Fruit fly (Drosophila melanogaster): ENCODE data around the gene f.

The f gene

dm6 chrX:17300609-17301208 is 68.0 kb downstream of the f start (continued):
- TF ChIP-seq CG9727 (GFP tag; optimal IDR thresholded peaks at IDR 0.05): peak; percentile 66
- TF ChIP-seq CG6175 (GFP tag; IDR thresholded peaks at IDR 0.05): no peak
- no peak for TF ChIP-seq sc (optimal IDR thresholded peaks at IDR 0.05)
- TF ChIP-seq sc (GFP tag; optimal IDR thresholded peaks at IDR 0.05): peak; percentile 67
- TF ChIP-seq ab (GFP tag; optimal IDR thresholded peaks at IDR 0.05): no peak
- TF ChIP-seq hth (optimal IDR thresholded peaks at IDR 0.05): no peak
- TF ChIP-seq CG10267 (tag; optimal IDR thresholded peaks at IDR 0.05): peak; percentile 64
- TF ChIP-seq CG6813 (GFP tag; optimal IDR thresholded peaks at IDR 0.05): peak; percentile 47
- peak; percentile 30; the same call in 1 of the 2 replicates for TF ChIP-seq CG32772 (GFP tag; IDR thresholded peaks at IDR 0.05)
- peak; percentile 45 to 62 for TF ChIP-seq chif (GFP tag; optimal IDR thresholded peaks at IDR 0.05)
- no peak for TF ChIP-seq stc (GFP tag; IDR thresholded peaks at IDR 0.05)
- no peak for TF ChIP-seq CG13123 (GFP tag; optimal IDR thresholded peaks at IDR 0.05)
- peak; percentile 57 to 68 for TF ChIP-seq Pdp1 (GFP tag; optimal IDR thresholded peaks at IDR 0.05)
- no peak for TF ChIP-seq CG13287 (GFP tag; IDR thresholded peaks at IDR 0.05; ENCODE audit: partially characterized antibody)
- TF ChIP-seq pan (optimal IDR thresholded peaks at IDR 0.05): no peak
- TF ChIP-seq pan (GFP tag; optimal IDR thresholded peaks at IDR 0.05 in 1 of 2, IDR thresholded peaks at IDR 0.05 in 1 of 2): no peak
- TF ChIP-seq CG18764 (GFP tag; optimal IDR thresholded peaks at IDR 0.05): peak; percentile 23
- TF ChIP-seq Eip74EF (GFP tag; optimal IDR thresholded peaks at IDR 0.05): peak in 1 of 2 experiments; percentile 55
- peak; percentile 21 for TF ChIP-seq CG7786 (GFP tag; optimal IDR thresholded peaks at IDR 0.05)
- TF ChIP-seq CG4282 (GFP tag; optimal IDR thresholded peaks at IDR 0.05): no peak
- TF ChIP-seq B-H2 (GFP tag; optimal IDR thresholded peaks at IDR 0.05): peak; percentile 73
- TF ChIP-seq CG13424 (tag; optimal IDR thresholded peaks at IDR 0.05): peak; percentile 76
- no peak for TF ChIP-seq CG7987 (GFP tag; optimal IDR thresholded peaks at IDR 0.05)
- peak; percentile 86 for TF ChIP-seq Ets65A (GFP tag)
- TF ChIP-seq Bteb2 (GFP tag; optimal IDR thresholded peaks at IDR 0.05): no peak
- TF ChIP-seq Aef1 (GFP tag; IDR thresholded peaks at IDR 0.05): no peak
- TF ChIP-seq Scr (GFP tag; IDR thresholded peaks at IDR 0.05; ENCODE audit: partially characterized antibody): no peak
- TF ChIP-seq CG6689 (GFP tag; IDR thresholded peaks at IDR 0.05): peak; percentile 57
- no peak for TF ChIP-seq Hey (tag; optimal IDR thresholded peaks at IDR 0.05)
- TF ChIP-seq rib (GFP tag; IDR thresholded peaks at IDR 0.05): no peak
- no peak for TF ChIP-seq trh (GFP tag; optimal IDR thresholded peaks at IDR 0.05)
- TF ChIP-seq CG14710 (tag; optimal IDR thresholded peaks at IDR 0.05): peak; percentile 66
- TF ChIP-seq emc (GFP tag; optimal IDR thresholded peaks at IDR 0.05): no peak
- no peak for TF ChIP-seq CG4360 (GFP tag; IDR thresholded peaks at IDR 0.05)
- peak; percentile 51 for TF ChIP-seq CG1529 (GFP tag; optimal IDR thresholded peaks at IDR 0.05)
- peak; percentile 18 for TF ChIP-seq CG12071 (GFP tag; optimal IDR thresholded peaks at IDR 0.05)
- no peak for TF ChIP-seq Kr (GFP tag; optimal IDR thresholded peaks at IDR 0.05)
- TF ChIP-seq CG12219 (GFP tag; optimal IDR thresholded peaks at IDR 0.05): peak; percentile 52
- TF ChIP-seq lilli (GFP tag; optimal IDR thresholded peaks at IDR 0.05): peak; percentile 58
- no peak for TF ChIP-seq lbe (GFP tag; optimal IDR thresholded peaks at IDR 0.05)
- no peak for TF ChIP-seq Mad (GFP tag; optimal IDR thresholded peaks at IDR 0.05)
- TF ChIP-seq fd3F (GFP tag; optimal IDR thresholded peaks at IDR 0.05): no peak
- TF ChIP-seq CG15514 (GFP tag; optimal IDR thresholded peaks at IDR 0.05): no peak
- peak; percentile 34 for TF ChIP-seq nau (GFP tag; optimal IDR thresholded peaks at IDR 0.05)
- peak; percentile 51; the same call in 1 of the 3 replicates for TF ChIP-seq CG2199 (GFP tag; IDR thresholded peaks at IDR 0.05)
- peak; percentile 19 for TF ChIP-seq ATbp (GFP tag; optimal IDR thresholded peaks at IDR 0.05)
- TF ChIP-seq Dll (GFP tag; IDR thresholded peaks at IDR 0.05; ENCODE audit: partially characterized antibody): no peak
- TF ChIP-seq Fer2 (tag; optimal IDR thresholded peaks at IDR 0.05): no peak
- no peak for TF ChIP-seq vfl (GFP tag; optimal IDR thresholded peaks at IDR 0.05)
- TF ChIP-seq schlank (tag; optimal IDR thresholded peaks at IDR 0.05): no peak
- TF ChIP-seq Rfx (GFP tag; IDR thresholded peaks at IDR 0.05): no peak; the same call in 1 of the 2 replicates

All from whole organism, embryonic.